Fruit fly (Drosophila melanogaster): ENCODE data around the gene CG32071.

The CG32071 gene

dm6 chr3L:11097982-11098663, 5.5 kb downstream of the CG32071 start, which contains the start of the genes Irbp18 and APP-BP1 (continued):
- TF ChIP-seq CG12219 (GFP tag; optimal IDR thresholded peaks at IDR 0.05) (peak; percentile 91), CG7357 (GFP tag; IDR thresholded peaks at IDR 0.05) (peak; percentile 66; the same call in 2 of the 3 replicates), gsb-n (tag; optimal IDR thresholded peaks at IDR 0.05) (peak; percentile 89), CG18599 (GFP tag; optimal IDR thresholded peaks at IDR 0.05) (peak; percentile 95), tap (tag; optimal IDR thresholded peaks at IDR 0.05) (peak; percentile 84), CG17612 (GFP tag; IDR thresholded peaks at IDR 0.05) (peak; percentile 72), CG32767 (GFP tag; IDR thresholded peaks at IDR 0.05) (peak; percentile 85), Hr3 (GFP tag; optimal IDR thresholded peaks at IDR 0.05) (peak; percentile 95), sens (GFP tag) (peak; percentile 99), Rfx (GFP tag; IDR thresholded peaks at IDR 0.05) (peak; percentile 90), prd (optimal IDR thresholded peaks at IDR 0.05) (no peak), prd (GFP tag; IDR thresholded peaks at IDR 0.05) (peak; percentile 89), stwl (tag; optimal IDR thresholded peaks at IDR 0.05) (peak; percentile 68), Tbp (GFP tag; optimal IDR thresholded peaks at IDR 0.05) (no peak), Mrtf (GFP tag; IDR thresholded peaks at IDR 0.05) (peak; percentile 81), Blimp-1 (GFP tag; optimal IDR thresholded peaks at IDR 0.05) (peak; percentile 90), CG8281 (tag; optimal IDR thresholded peaks at IDR 0.05) (peak; percentile 79), ab (GFP tag; optimal IDR thresholded peaks at IDR 0.05) (peak; percentile 76), CG13287 (GFP tag; IDR thresholded peaks at IDR 0.05; ENCODE audit: partially characterized antibody) (no peak), NfI (GFP tag; optimal IDR thresholded peaks at IDR 0.05) (peak; percentile 95), bbx (GFP tag; IDR thresholded peaks at IDR 0.05; ENCODE audit: partially characterized antibody) (peak; percentile 16; the same call in 1 of the 2 replicates), ato (GFP tag; IDR thresholded peaks at IDR 0.05; ENCODE audit: partially characterized antibody) (no peak), CG11560 (tag; IDR thresholded peaks at IDR 0.05) (peak; percentile 59; the same call in 1 of the 3 replicates), CG3838 (GFP tag; optimal IDR thresholded peaks at IDR 0.05) (peak; percentile 84), odd (GFP tag; optimal IDR thresholded peaks at IDR 0.05) (peak; percentile 85), fd3F (GFP tag; optimal IDR thresholded peaks at IDR 0.05) (peak; percentile 91), Chrac-16 (GFP tag; optimal IDR thresholded peaks at IDR 0.05) (peak; percentile 93), CG4707 (GFP tag; optimal IDR thresholded peaks at IDR 0.05) (peak; percentile 63), Xbp1 (GFP tag; optimal IDR thresholded peaks at IDR 0.05) (peak; percentile 96), CG7372 (GFP tag; IDR thresholded peaks at IDR 0.05) (peak; percentile 84), ttk (GFP tag; IDR thresholded peaks at IDR 0.05) (peak; percentile 75), CG6765 (GFP tag; optimal IDR thresholded peaks at IDR 0.05) (peak; percentile 88), disco-r (GFP tag; optimal IDR thresholded peaks at IDR 0.05) (peak; percentile 93), hb (GFP tag; IDR thresholded peaks at IDR 0.05; ENCODE audit: partially characterized antibody) (no peak), CG4854 (GFP tag; optimal IDR thresholded peaks at IDR 0.05) (peak; percentile 95), CG11247 (GFP tag; IDR thresholded peaks at IDR 0.05) (peak; percentile 88), tna (GFP tag; IDR thresholded peaks at IDR 0.05; ENCODE audit: partially characterized antibody) (no peak), fu2 (GFP tag; optimal IDR thresholded peaks at IDR 0.05) (peak; percentile 92), CG1602 (GFP tag; optimal IDR thresholded peaks at IDR 0.05) (peak; percentile 94), Sry-δ (GFP tag; optimal IDR thresholded peaks at IDR 0.05) (peak; percentile 60), Dref (GFP tag; IDR thresholded peaks at IDR 0.05) (no peak), CG9609 (GFP tag; optimal IDR thresholded peaks at IDR 0.05) (peak; percentile 94), trem (tag; optimal IDR thresholded peaks at IDR 0.05) (peak; percentile 84), Deaf1 (tag; optimal IDR thresholded peaks at IDR 0.05) (peak; percentile 74), MTF-1 (GFP tag; optimal IDR thresholded peaks at IDR 0.05; ENCODE audit: borderline replicate concordance) (peak; percentile 66), jigr1 (GFP tag; IDR thresholded peaks at IDR 0.05) (peak; percentile 54; the same call in 1 of the 3 replicates), Meics (GFP tag; optimal IDR thresholded peaks at IDR 0.05) (peak; percentile 94), HLHmδ (GFP tag; optimal IDR thresholded peaks at IDR 0.05) (no peak), CG3726 (GFP tag; IDR thresholded peaks at IDR 0.05) (peak; percentile 91; the same call in 2 of the 3 replicates), psq (GFP tag; optimal IDR thresholded peaks at IDR 0.05) (peak; percentile 86)

Data from whole organism, embryonic.